Fruit fly (Drosophila melanogaster): Measurements from ENCODE around the gene CG31038.

Gene CG31038

DNA sequence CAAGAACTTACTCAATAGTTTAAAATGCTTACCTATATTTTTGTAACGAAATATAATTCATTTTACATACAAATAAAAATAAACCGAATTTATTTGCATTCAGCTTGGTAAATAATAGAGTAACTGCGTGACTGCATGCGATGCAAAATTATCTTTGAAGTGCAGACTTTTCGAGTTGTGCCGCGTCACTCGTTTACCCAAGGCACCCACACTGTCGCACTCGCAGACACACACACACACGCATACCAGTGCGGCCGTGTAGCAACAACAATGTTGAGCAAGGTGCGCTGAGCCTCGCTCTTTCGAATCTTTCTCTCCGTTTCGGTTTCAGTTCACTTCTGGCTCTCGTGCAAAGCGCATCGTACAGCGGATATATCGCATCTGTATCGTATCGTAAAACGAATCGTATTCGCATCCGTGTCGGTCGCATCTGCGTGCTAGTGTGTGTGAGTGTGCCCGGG, at the start of gene CG31038:
Gene CG31038, plus strand, starts transcription at position 327 of the 461 bp plus-strand sequence.
- no peak for TF ChIP-seq CG8478 (optimal IDR thresholded peaks at IDR 0.05)
- peak in 1 of 2 experiments; percentile 16 for TF ChIP-seq CTCF (optimal IDR thresholded peaks at IDR 0.05)

DNA sequence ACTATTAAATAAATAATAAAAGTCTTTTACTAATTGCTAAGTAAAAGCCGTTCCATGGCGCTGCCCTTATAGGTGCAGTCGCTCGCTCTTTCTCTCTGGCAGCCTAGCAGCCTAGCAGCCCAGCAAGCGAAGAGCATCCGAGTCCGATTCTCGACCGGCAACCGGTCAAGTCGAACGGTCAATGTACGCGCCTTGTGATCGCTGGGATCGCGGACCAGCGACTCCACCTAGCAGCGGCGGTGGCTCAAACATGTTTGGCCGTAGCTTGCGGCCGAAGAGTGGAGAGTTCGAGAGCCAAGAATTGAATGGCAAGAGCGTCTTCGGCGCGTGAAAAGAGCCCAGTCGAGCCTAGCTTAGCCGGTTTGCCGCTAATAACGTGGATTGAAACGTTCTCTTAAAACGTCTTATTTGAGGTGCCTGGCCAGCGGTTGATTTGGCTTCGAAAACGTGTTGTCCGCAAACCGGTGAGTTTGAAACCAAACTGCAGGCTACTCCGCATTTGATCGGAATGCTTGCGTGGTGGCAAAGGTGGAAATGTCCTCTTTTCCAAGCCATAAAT, 47.6 kb upstream of the CG31038 start:
- TF ChIP-seq CG8478 (optimal IDR thresholded peaks at IDR 0.05) = no peak
- no peak for TF ChIP-seq CTCF (optimal IDR thresholded peaks at IDR 0.05)

DNA sequence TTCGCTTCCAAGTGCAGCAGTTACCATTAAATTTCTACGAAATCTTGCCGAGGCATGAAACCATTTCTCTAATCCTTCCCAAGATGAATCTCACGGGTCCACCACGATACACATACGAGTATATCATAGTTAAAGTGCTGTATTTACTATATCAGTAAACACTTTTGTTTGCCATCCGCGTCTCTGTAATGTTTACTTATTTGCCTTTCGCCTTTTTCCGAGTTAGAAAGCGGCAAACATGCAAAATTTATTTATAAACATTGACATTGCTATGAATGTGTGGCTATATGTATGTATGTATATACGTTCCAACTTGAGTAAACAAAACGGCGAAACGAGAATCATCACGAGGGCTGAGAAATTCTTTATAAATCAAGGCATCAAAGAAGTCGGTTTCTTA, 45.9 kb upstream of the CG31038 start:
- TF ChIP-seq CG8478 (optimal IDR thresholded peaks at IDR 0.05) = no peak
- TF ChIP-seq CTCF (optimal IDR thresholded peaks at IDR 0.05) = no peak

DNA sequence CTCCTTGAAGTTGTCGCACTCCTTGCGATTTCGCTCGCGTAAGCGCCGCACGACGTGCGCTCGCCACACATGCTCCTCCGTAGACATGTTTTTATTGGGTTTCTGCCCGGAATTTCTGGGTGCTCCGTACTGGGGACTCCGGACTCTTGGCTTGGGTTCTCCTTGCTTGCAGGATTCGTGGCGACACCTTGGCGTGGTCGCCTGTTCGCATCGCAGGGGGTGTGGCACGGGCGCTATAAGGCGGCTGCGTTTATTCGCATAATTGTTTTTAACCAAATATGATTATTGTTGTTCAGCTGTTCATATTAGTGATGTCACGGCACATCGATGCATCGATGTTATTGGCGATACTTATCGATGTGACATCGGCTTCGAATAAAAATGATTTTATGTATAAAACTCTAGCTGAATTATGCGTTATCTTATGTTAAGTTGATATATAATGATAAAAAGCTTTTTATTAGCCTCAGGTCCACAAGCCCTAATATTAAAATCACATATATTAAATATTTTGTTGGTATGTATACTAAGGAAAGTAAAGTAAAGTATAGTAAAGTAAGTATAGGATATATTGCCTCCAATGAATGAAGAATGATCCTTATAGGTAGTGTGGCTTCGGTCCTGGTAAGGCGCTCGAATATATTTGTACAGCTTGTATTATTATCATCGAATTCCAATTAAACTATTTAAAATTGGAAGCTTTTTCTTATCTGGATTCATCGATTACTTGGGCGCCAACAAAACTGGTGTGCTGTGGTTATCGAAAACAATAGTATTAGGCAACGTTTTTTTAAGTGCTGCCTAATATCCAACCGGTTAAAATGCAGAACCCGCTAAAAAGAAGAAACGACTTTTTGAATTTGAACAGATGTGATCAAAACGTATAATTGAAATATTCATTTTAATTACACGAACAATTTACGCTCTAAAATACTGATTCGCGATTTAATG, 41.8 kb upstream of the CG31038 start, which contains the start of gene Atg16:
Gene Atg16, minus strand, starts transcription at position 343 of the 951 bp plus-strand sequence.
- no peak for TF ChIP-seq CG8478 (optimal IDR thresholded peaks at IDR 0.05)
- TF ChIP-seq CTCF (optimal IDR thresholded peaks at IDR 0.05) = no peak

DNA sequence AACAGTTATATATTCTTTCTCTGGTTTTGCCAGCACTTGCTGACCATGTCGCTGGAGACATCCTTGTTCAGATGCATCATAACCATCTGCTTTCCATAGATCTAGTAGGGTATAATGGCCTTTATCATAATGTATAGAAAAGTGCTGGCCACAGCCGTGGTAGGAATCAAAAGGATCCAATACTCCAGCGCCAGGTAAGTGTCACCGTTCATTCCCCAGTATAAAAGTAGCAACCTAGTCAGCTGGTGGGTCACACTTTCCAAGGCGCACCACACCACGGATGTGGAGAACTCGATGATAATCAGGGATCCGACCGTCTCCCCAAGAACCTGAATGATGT, 41.2 kb upstream of the CG31038 start, which contains the start of gene Prtl99C:
Gene Prtl99C, plus strand, starts transcription at position 241 of the 340 bp plus-strand sequence.
- no peak for TF ChIP-seq CTCF (optimal IDR thresholded peaks at IDR 0.05)
- no peak for TF ChIP-seq CG8478 (optimal IDR thresholded peaks at IDR 0.05)

DNA sequence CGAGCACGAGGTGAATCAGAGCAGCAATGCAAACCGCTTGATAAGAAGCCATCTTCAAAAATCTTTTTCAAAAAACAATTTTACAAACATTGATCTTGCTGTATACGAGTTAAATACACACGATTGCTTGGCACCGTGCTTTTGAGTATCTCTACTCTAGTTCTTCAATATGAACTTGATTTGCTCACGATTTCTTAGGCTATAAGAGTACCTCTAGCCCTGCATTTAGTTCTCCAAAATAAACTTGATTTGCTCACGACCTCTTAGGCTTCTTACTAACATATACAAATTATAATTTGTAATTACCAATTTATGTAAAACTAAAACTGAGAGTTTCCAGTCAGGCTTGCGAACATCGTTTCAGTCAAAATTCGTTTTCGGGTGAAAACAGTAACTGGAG, 40.7 kb upstream of the CG31038 start, which contains the start of gene CG42592:
Gene CG42592, minus strand, starts transcription at position 101 of the 400 bp plus-strand sequence.
- TF ChIP-seq CG8478 (optimal IDR thresholded peaks at IDR 0.05) = no peak
- TF ChIP-seq CTCF (optimal IDR thresholded peaks at IDR 0.05) = no peak

DNA sequence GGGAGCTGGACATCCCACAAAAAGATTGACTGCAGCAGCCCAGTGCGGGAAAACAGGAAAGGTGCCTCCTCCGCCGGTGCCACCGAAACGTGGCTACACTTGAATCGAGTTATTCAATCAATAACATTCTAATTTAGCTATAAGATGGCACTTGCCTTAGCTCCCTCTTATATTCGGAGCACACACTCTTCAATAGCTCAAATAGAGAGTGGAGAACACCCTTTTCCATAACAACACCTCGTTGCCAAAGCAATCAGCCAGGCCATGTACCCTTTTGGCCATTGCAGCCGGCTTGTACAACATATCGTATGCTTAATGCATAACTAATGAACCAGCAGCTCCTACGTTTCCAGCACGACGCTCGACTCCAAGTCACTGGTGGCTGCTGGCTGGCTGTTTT, 39.1 kb upstream of the CG31038 start:
- TF ChIP-seq CG8478 (optimal IDR thresholded peaks at IDR 0.05) (no peak), CTCF (optimal IDR thresholded peaks at IDR 0.05) (no peak)

DNA sequence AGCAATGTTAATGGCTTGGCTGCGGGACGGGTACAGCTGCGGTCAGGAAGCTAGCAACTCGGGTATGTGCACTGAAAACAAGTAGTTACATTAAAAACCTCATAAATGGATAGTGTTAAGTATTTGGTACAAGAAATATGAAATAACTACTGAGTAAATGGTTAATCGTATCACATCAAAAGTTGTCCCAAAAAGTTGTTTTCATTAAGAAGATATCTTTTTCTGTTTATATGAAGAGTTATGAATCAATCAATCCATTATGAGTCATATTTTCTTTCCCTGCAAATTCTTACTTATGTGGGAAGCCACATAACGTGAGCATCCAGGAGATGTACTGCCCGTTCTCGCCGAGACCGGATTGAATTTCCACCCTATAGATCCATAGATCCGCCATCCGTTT, 38.1 kb upstream of the CG31038 start:
- TF ChIP-seq CG8478 (optimal IDR thresholded peaks at IDR 0.05) = no peak
- TF ChIP-seq CTCF (optimal IDR thresholded peaks at IDR 0.05) = no peak

DNA sequence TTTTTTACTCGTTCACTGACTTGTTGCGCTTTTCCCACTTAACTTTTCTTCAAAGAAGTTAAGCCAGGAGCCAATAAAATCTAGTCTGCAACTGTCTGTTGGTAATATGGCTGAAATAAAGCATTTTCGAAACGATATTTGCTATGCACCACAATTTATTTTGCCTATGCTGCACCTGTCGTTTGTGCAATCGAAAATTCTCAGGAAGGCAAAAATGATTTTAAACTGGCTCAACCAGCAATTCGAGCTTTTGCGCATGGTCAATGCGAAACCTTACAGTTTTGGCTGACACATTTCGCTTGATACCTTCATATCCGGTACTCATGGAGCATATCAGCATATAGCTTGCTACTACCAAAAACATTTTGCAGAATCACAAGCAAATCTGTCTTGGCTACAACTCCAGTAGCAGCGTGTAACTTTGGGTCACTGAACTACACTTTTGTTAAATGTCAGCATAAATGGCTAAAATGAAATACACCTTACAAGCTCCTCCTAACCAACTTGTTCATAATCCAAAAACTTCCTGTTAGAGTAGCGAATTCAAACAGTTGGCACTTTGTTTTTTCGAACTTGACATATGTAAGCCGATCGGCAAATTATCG, 37.0 kb upstream of the CG31038 start:
- TF ChIP-seq CTCF (optimal IDR thresholded peaks at IDR 0.05) (no peak), CG8478 (optimal IDR thresholded peaks at IDR 0.05) (no peak)

DNA sequence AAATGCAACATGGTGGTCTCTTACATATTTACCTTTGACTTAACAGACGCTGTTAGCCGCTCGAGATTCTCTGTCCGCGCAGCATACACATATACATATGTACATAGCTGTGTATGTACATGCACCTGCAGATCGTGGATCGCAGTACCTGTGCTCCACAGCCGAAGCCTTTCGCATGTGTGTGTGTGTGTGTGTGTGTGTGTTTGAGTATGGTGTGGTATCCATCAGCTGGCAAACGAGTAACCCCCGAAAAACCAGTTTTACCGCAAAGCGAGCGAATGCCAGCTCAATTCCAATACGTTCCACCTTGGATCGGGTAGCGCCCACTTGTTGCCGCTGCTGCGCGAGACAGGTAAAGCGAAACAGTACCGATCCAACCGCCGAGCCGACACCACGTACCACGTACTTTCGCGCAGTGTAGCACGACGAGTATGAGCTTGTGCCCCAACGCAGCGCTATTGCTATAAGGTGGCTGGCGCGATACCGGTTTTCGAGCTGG, 35.5 kb upstream of the CG31038 start, which contains the start of gene Cad99C:
Gene Cad99C, plus strand, starts transcription at position 365 of the 499 bp plus-strand sequence.
- TF ChIP-seq CG8478 (optimal IDR thresholded peaks at IDR 0.05) (no peak), CTCF (optimal IDR thresholded peaks at IDR 0.05) (no peak)

DNA sequence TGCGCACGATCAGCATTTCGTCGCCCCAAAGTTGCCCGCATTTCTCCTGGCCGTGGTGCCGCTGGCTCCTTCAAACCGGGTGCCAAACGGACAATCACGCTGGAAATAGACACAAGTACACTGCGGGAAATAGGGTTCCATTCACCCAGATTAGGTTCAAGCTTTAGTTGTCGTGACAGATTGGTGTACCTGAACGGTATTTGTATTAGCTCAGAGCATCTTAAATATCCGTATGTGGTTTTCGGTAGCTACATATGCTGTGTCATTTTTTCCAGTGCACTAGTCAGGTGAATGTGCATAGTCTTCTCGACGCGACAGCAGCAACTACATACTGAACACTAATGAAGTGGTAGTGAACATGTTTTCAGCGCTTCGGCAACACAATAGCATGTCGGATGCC, 29.7 kb upstream of the CG31038 start:
- no peak for TF ChIP-seq CG8478 (optimal IDR thresholded peaks at IDR 0.05)
- no peak for TF ChIP-seq CTCF (optimal IDR thresholded peaks at IDR 0.05)

DNA sequence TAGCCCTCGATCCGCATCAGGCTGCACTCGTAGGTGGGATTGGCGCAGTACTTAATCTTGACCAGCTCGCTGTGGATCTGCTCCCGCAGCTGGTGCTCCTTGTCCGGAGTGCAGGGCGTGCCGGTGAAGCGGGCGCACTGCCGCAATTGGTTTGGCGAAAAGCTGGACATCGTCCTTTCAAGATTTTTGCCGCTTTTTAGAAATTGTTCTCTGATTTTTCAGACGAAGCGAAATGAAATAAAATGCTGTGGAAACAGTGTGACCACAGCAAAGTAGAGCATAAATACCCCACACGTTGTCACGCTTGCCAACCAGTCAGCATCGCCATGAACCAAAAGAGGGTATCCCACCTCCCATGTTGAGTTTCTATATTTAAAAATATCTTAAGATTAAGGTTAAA, 19.6 kb upstream of the CG31038 start, which contains the start of gene dgt1:
Gene dgt1, minus strand, starts transcription at position 264 of the 400 bp plus-strand sequence.
- TF ChIP-seq CTCF (optimal IDR thresholded peaks at IDR 0.05) = peak in 1 of 2 experiments; percentile 49
- TF ChIP-seq CG8478 (optimal IDR thresholded peaks at IDR 0.05) = no peak

DNA sequence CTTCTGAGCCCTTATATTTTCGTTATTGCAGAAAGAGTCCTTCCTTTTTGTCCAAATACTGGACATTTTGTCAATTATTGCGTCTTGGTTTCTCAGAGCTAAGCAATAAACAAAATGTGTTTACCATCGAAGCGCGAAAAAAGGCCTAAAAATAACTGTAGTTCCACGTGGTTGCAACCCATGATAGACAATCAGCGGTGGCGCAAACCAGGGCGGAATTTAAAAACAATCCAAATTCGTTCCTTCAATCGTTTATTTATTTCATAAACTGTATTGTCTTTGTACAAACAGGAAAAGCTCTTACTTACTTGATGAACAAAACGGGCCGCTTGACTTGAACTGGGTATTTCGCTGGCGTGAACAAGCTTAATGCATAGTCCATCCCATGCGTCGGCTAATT, 18.1 kb upstream of the CG31038 start, which contains the start of gene CG7824:
Gene CG7824, minus strand, starts transcription at position 131 of the 400 bp plus-strand sequence.
- TF ChIP-seq CTCF (optimal IDR thresholded peaks at IDR 0.05) = peak; percentile 27 to 43
- no peak for TF ChIP-seq CG8478 (optimal IDR thresholded peaks at IDR 0.05)

DNA sequence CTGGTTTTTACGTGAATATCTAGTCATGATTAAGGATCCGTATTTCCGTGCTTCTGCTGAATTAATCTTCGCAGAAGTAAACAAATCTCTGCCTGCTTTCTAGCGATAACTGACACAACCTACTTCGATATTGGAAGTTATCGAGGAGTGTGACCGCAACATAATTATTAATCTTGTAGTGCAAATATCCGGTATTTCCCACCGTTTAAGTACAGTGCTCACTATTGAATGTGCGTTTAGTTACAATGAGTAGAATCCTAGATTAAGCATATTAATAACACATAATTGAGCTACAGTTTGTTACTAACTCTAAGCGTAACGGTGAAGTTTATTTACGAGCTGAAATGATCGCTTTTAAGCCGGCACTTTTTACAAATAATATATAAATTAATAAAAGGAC, 17.1 kb upstream of the CG31038 start:
- TF ChIP-seq CTCF (optimal IDR thresholded peaks at IDR 0.05) (no peak), CG8478 (optimal IDR thresholded peaks at IDR 0.05) (no peak)
